Fruit fly (Drosophila melanogaster): ENCODE measurements around the gene CG5265.

CG5265 gene

dm6 chr3R:17138699-17139098 is at the start of gene CG5265:
Gene CG5265, plus strand, starts transcription at chr3R:17138999.
- TF ChIP-seq CG17801 (GFP tag; optimal IDR thresholded peaks at IDR 0.05; ENCODE audit: partially characterized antibody) = no peak

- TF ChIP-seq CG17801 (GFP tag; optimal IDR thresholded peaks at IDR 0.05; ENCODE audit: partially characterized antibody) = no peak
Measured at dm6 chr3R:17108881-17109280, 29.9 kb upstream of the CG5265 start.

dm6 chr3R:17110880-17111726 is 27.7 kb upstream of the CG5265 start:
- no peak for TF ChIP-seq CG17801 (GFP tag; optimal IDR thresholded peaks at IDR 0.05; ENCODE audit: partially characterized antibody)

dm6 chr3R:17115668-17116067 is 23.1 kb upstream of the CG5265 start:
- no peak for TF ChIP-seq CG17801 (GFP tag; optimal IDR thresholded peaks at IDR 0.05; ENCODE audit: partially characterized antibody)

- TF ChIP-seq CG17801 (GFP tag; optimal IDR thresholded peaks at IDR 0.05; ENCODE audit: partially characterized antibody) = no peak
Measured at dm6 chr3R:17116231-17116630, 22.6 kb upstream of the CG5265 start.

- TF ChIP-seq CG17801 (GFP tag; optimal IDR thresholded peaks at IDR 0.05; ENCODE audit: partially characterized antibody) = no peak
Measured at dm6 chr3R:17117607-17118327, 21.0 kb upstream of the CG5265 start.

- TF ChIP-seq CG17801 (GFP tag; optimal IDR thresholded peaks at IDR 0.05; ENCODE audit: partially characterized antibody) = peak; percentile 56
Measured at dm6 chr3R:17118917-17119378, 19.9 kb upstream of the CG5265 start.

- TF ChIP-seq CG17801 (GFP tag; optimal IDR thresholded peaks at IDR 0.05; ENCODE audit: partially characterized antibody) = no peak
Measured at dm6 chr3R:17120165-17120564, 18.6 kb upstream of the CG5265 start, which contains the start of gene CG34278. Gene CG34278, plus strand, starts transcription at chr3R:17120465.

- TF ChIP-seq CG17801 (GFP tag; optimal IDR thresholded peaks at IDR 0.05; ENCODE audit: partially characterized antibody) = no peak
Measured at dm6 chr3R:17121277-17121676, 17.5 kb upstream of the CG5265 start, which contains the start of gene CG42779. Gene CG42779, plus strand, starts transcription at chr3R:17121577.

dm6 chr3R:17122796-17123504 is 15.8 kb upstream of the CG5265 start:
- TF ChIP-seq CG17801 (GFP tag; optimal IDR thresholded peaks at IDR 0.05; ENCODE audit: partially characterized antibody) = no peak

- no peak for TF ChIP-seq CG17801 (GFP tag; optimal IDR thresholded peaks at IDR 0.05; ENCODE audit: partially characterized antibody)
Measured at dm6 chr3R:17124177-17124576, 14.6 kb upstream of the CG5265 start, which contains the start of gene CG45079. Gene CG45079, plus strand, starts transcription at chr3R:17124477.

dm6 chr3R:17125339-17126044 is 13.3 kb upstream of the CG5265 start, which contains the start of gene cher:
Gene cher, minus strand, starts transcription at chr3R:17125389.
- no peak for TF ChIP-seq CG17801 (GFP tag; optimal IDR thresholded peaks at IDR 0.05; ENCODE audit: partially characterized antibody)

dm6 chr3R:17126838-17127237 is 12.0 kb upstream of the CG5265 start, which contains the start of the genes CG17477 and CG31269:
Gene CG17477, minus strand, starts transcription at chr3R:17126938.
Gene CG31269, plus strand, starts transcription at chr3R:17127126.
- no peak for TF ChIP-seq CG17801 (GFP tag; optimal IDR thresholded peaks at IDR 0.05; ENCODE audit: partially characterized antibody)

- TF ChIP-seq CG17801 (GFP tag; optimal IDR thresholded peaks at IDR 0.05; ENCODE audit: partially characterized antibody) = no peak
Measured at dm6 chr3R:17127912-17128311, 10.9 kb upstream of the CG5265 start, which contains the start of gene CG31265. Gene CG31265, plus strand, starts transcription at chr3R:17128212.
